Worm (Caenorhabditis elegans): ENCODE results near the gene mrpl-40.

The mrpl-40 gene

DNA sequence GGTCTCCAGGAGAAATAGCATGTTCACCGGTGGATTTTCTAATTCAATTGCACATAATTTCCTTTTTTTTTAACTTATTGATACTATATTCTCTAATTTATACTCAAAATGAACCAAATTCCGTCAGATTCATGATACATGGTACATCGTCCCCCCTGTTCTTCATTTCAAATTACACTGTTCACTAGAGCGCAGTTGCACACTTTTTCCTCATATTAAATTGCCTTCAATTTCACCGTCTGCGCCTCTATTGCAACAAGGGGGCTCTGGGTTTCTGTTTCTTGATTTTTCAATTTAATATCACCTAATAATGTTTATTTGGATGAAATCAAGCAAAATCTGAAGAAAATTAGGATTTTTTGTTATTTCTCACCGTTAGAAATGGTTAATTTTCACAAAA lies 44.3 kb downstream of the mrpl-40 start (continued):
- TF ChIP-seq C16A3.4 (tag; optimal IDR thresholded peaks at IDR 0.05) (peak; percentile 71), grh-1 (GFP tag; IDR thresholded peaks at IDR 0.05) (no peak), nhr-11 (tag; optimal IDR thresholded peaks at IDR 0.05) (no peak)

DNA sequence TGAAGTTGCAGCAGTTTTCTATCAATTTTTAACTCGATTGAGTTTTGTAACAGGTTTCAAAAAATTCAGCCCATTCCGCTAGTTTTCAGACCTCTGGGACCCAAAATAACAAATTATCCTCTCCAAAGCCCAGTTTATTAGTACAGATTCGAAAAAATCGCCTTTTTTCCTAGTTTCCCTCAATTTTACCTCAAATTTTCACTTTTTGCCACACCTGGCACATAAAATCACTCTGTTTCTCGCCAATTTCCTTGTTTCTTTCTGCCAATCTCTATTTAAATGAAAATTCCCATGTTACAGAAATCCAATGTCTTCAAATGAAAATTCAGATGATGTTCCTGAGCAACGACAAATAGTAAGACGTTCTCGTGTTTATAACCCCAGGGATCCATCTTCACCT lies 44.8 kb downstream of the mrpl-40 start, which contains the start of gene pals-22:
Gene pals-22, plus strand, starts transcription at position 301 of the 400 bp plus-strand sequence.
- TF ChIP-seq fkh-8 (tag; optimal IDR thresholded peaks at IDR 0.05) (no peak), dpl-1 (GFP tag; optimal IDR thresholded peaks at IDR 0.05) (no peak), lin-14 (GFP tag; optimal IDR thresholded peaks at IDR 0.05) (no peak), sox-4 (tag; optimal IDR thresholded peaks at IDR 0.05) (no peak), hlh-4 (tag; optimal IDR thresholded peaks at IDR 0.05) (no peak), ztf-4 (tag; optimal IDR thresholded peaks at IDR 0.05) (no peak), pqm-1 (tag; optimal IDR thresholded peaks at IDR 0.05) (no peak), unc-62 (GFP tag; optimal IDR thresholded peaks at IDR 0.05) (no peak), ceh-82 (tag; optimal IDR thresholded peaks at IDR 0.05) (no peak), nhr-11 (tag; optimal IDR thresholded peaks at IDR 0.05) (no peak), fkh-4 (tag; optimal IDR thresholded peaks at IDR 0.05; ENCODE audit: borderline replicate concordance) (no peak)

ce11 chrIII:134194-134593 lies 46.8 kb downstream of the mrpl-40 start, which contains the start of gene pals-25:
TSS of gene pals-25 (plus strand) at chrIII:134494.
- TF ChIP-seq fkh-4 (tag; optimal IDR thresholded peaks at IDR 0.05; ENCODE audit: borderline replicate concordance) = no peak
- no peak for TF ChIP-seq nhr-85 (tag)
- TF ChIP-seq unc-86 (tag; optimal IDR thresholded peaks at IDR 0.05) = no peak
- TF ChIP-seq ztf-11 (tag; optimal IDR thresholded peaks at IDR 0.05) = no peak
- no peak for TF ChIP-seq nhr-77 (tag; optimal IDR thresholded peaks at IDR 0.05)
- TF ChIP-seq snu-23 (GFP tag; optimal IDR thresholded peaks at IDR 0.05) = no peak
- no peak for TF ChIP-seq irx-1 (tag; optimal IDR thresholded peaks at IDR 0.05)
- no peak for TF ChIP-seq unc-130 (tag; optimal IDR thresholded peaks at IDR 0.05)
- TF ChIP-seq grh-1 (GFP tag; IDR thresholded peaks at IDR 0.05) = no peak

Measured in whole organism, L1 larva.